Worm (Caenorhabditis elegans): ENCODE data around the gene C11E4.7.

The C11E4.7 gene

DNA sequence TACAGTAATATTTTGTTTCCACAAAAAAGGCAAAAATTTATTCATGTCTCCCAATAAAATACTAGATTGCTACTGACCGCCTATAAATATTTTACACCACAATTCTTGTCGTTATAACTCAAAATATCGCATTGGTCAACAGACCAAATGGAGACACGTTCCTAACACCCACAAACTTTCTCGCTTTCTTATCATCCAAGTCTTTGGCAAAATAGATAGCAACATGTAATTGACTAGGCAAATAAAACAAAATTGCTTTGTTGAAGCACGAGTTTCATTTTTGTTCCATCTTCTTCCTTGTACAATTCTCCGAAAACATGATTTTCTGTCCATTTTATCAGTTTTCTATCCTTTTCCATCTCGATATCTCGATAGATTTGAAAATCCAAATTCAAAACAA is 14.4 kb upstream of the C11E4.7 start:
- TF ChIP-seq nhr-85 (tag) (no peak), blmp-1 (tag; optimal IDR thresholded peaks at IDR 0.05) (peak; percentile 16), elt-2 (tag; optimal IDR thresholded peaks at IDR 0.05) (peak; percentile 12)

DNA sequence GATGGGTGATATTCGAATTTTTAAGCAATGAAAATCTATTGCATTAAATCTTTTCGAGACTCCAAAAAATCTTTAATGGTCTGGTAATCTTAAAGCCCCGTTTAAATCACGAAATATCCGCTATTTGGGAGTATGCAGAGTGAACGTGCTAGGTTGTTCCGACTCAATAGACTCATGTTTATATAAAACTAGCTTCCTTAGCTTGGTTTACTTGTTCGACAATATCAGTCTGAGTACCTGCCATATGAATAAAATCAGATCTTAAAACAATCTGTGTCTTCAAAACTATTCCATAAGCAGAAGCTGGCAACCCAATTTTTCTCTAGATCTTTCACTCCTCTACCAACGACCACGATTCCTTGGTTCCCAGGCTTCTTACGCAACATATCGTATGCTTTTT is 13.8 kb upstream of the C11E4.7 start:
- TF ChIP-seq dsc-1 (tag; optimal IDR thresholded peaks at IDR 0.05), result no peak
- TF ChIP-seq hlh-17 (GFP tag; optimal IDR thresholded peaks at IDR 0.05; ENCODE audit: borderline replicate concordance), result no peak
- no peak for TF ChIP-seq mef-2 (tag; optimal IDR thresholded peaks at IDR 0.05)
- TF ChIP-seq nhr-85 (tag), result no peak
- TF ChIP-seq blmp-1 (tag; optimal IDR thresholded peaks at IDR 0.05), result no peak
- TF ChIP-seq nhr-11 (tag; optimal IDR thresholded peaks at IDR 0.05), result no peak
- TF ChIP-seq unc-130 (tag; optimal IDR thresholded peaks at IDR 0.05), result no peak
- no peak for TF ChIP-seq ceh-90 (tag; optimal IDR thresholded peaks at IDR 0.05)
- no peak for TF ChIP-seq pag-3 (tag; optimal IDR thresholded peaks at IDR 0.05; ENCODE audit: borderline replicate concordance, insufficient read depth)
- TF ChIP-seq mab-9 (GFP tag; IDR thresholded peaks at IDR 0.05), result no peak
- TF ChIP-seq lin-14 (GFP tag; optimal IDR thresholded peaks at IDR 0.05), result no peak
- no peak for TF ChIP-seq lin-39 (tag; optimal IDR thresholded peaks at IDR 0.05)
- no peak for TF ChIP-seq nhr-76 (tag; optimal IDR thresholded peaks at IDR 0.05)
- TF ChIP-seq ztf-4 (tag; optimal IDR thresholded peaks at IDR 0.05), result no peak
- TF ChIP-seq ceh-82 (tag; optimal IDR thresholded peaks at IDR 0.05), result no peak
- TF ChIP-seq ama-1 (optimal IDR thresholded peaks at IDR 0.05), result no peak
- TF ChIP-seq snu-23 (GFP tag; optimal IDR thresholded peaks at IDR 0.05), result no peak
- no peak for TF ChIP-seq unc-86 (tag; optimal IDR thresholded peaks at IDR 0.05)

DNA sequence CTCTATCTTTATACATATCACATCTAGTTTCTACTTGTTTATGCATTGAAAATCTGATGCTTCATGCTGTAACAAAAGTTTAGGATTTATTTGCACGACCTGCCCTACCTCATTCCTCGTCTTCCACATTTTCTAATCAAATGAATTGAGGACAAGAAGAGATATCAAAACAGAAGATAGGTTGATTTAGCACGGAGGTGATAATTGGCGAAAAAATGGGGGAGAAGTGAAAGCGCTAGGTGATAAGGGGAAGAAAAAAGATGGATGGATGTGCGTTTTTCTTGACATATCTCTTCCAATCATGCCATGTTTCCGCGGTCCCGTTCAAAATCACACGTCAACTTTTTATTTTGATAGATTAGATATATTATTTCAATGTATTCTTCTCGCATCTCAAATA is 8.9 kb upstream of the C11E4.7 start:
- TF ChIP-seq elt-3 (tag; optimal IDR thresholded peaks at IDR 0.05) (peak in 4 of 6 experiments; percentile 22 to 79 (median 53)), fkh-8 (tag; optimal IDR thresholded peaks at IDR 0.05) (no peak), lin-14 (GFP tag; optimal IDR thresholded peaks at IDR 0.05) (peak; percentile 70), rnt-1 (tag; optimal IDR thresholded peaks at IDR 0.05) (peak; percentile 24), pax-3 (tag; optimal IDR thresholded peaks at IDR 0.05) (no peak), nhr-20 (tag; optimal IDR thresholded peaks at IDR 0.05) (peak; percentile 4), blmp-1 (tag; optimal IDR thresholded peaks at IDR 0.05) (peak; percentile 96), nhr-28 (tag; optimal IDR thresholded peaks at IDR 0.05) (no peak)

DNA sequence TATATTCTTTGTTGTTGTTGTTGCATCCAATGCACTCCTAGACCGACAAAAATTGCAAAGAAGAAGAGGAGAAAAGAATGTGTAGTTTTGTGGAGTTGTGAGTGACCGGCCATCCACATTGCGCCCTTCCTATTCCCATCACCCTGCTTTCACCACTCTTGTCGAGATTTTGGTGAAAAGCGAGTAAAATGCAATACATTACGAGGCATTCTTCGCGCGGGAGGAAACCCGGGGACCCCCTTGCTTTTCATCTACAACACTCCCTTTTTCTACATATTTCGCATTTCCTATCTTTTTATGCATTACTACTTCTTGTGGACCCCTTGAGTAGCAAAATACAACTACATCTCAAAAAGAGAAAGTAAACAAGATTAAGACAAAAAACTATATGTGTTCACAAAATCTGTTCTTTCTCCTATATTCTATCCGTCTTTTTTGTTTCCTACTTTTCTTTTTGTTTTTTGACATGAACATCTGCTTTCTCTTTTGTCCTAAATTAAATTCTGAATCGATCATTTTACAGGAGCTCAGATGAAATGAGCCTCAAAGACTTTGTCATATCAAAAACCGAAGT is 6.9 kb upstream of the C11E4.7 start, which contains the start of gene C11E4.6:
Gene C11E4.6 (plus strand): TSS at position 524 of the 574 bp plus-strand sequence.
- TF ChIP-seq fkh-10 (GFP tag; optimal IDR thresholded peaks at IDR 0.05) (peak; percentile 41), lin-14 (GFP tag; optimal IDR thresholded peaks at IDR 0.05) (peak; percentile 57), Y116A8C.19 (tag; optimal IDR thresholded peaks at IDR 0.05; ENCODE audit: borderline replicate concordance) (no peak), elt-2 (tag; optimal IDR thresholded peaks at IDR 0.05) (no peak), skn-1 (tag; optimal IDR thresholded peaks at IDR 0.05) (no peak), ceh-90 (tag; optimal IDR thresholded peaks at IDR 0.05) (no peak)

DNA sequence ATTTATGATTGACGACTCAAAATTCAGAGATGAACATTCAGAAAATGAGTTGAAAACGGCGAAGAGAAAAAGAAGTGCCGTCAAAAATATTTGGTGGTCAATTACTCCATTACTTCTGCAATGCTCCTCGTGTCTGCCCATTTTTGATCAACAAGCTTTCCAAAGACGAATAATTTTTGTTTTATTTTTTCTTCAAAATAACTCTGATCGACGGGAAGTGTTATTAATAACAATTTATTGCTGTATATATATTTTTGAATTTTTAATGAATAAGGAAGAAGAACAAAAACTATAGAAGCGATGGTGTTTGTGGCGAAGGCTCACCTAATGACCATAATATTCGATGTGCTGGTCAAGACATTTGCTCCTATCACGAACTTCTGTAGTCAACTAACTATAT is 3.1 kb downstream of the C11E4.7 start, which contains the start of gene C11E4.8:
Gene C11E4.8 (plus strand): TSS at position 301 of the 400 bp plus-strand sequence.
- TF ChIP-seq pax-3 (tag; optimal IDR thresholded peaks at IDR 0.05), result no peak

DNA sequence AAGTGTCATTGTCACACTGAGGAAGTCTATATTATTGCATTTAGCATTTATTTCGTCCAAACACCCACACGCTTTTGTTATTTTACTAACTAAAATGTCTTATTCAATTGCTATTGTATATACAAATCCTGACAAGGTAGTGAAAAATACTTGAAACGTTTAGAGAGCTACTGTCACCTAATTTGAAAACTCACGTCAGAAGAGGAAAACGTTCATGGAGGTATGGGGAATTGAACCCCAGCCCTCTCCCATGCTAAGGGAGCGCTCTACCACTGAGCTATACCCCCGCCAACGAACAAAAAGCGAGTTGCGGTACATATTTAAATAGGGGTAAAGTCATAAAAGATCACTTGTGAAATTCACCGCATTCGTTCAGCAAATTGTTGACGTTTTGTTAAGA is 5.6 kb downstream of the C11E4.7 start:
- TF ChIP-seq lin-35 (GFP tag; optimal IDR thresholded peaks at IDR 0.05), result peak in 1 of 2 experiments; percentile 39
- peak; percentile 20 for TF ChIP-seq nhr-90 (tag; optimal IDR thresholded peaks at IDR 0.05; ENCODE audit: poor library complexity)
- no peak for TF ChIP-seq efl-1 (optimal IDR thresholded peaks at IDR 0.05)
- TF ChIP-seq efl-1 (GFP tag; optimal IDR thresholded peaks at IDR 0.05 in 1 of 2), result no peak
- TF ChIP-seq aha-1 (tag; optimal IDR thresholded peaks at IDR 0.05), result no peak
- TF ChIP-seq blmp-1 (tag; optimal IDR thresholded peaks at IDR 0.05), result no peak
- TF ChIP-seq nhr-47 (tag; optimal IDR thresholded peaks at IDR 0.05), result peak; percentile 39
- TF ChIP-seq ceh-90 (tag; optimal IDR thresholded peaks at IDR 0.05), result no peak
- no peak for TF ChIP-seq unc-62 (GFP tag; optimal IDR thresholded peaks at IDR 0.05)
- TF ChIP-seq jun-1 (tag; optimal IDR thresholded peaks at IDR 0.05), result no peak
- no peak for TF ChIP-seq sox-4 (tag; optimal IDR thresholded peaks at IDR 0.05)
- no peak for TF ChIP-seq mdl-1 (tag; optimal IDR thresholded peaks at IDR 0.05)
- TF ChIP-seq rnt-1 (tag; optimal IDR thresholded peaks at IDR 0.05), result peak; percentile 36
- peak; percentile 6 for TF ChIP-seq nhr-71 (tag; optimal IDR thresholded peaks at IDR 0.05)
- no peak for TF ChIP-seq xbp-1 (tag; optimal IDR thresholded peaks at IDR 0.05)
- 0 out of 2 replicates have a peak, but pooled peaks have one; percentile 9 for TF ChIP-seq nhr-19 (GFP tag; conservative IDR thresholded peaks at IDR 0.05)
- peak; percentile 27 for TF ChIP-seq snu-23 (GFP tag; optimal IDR thresholded peaks at IDR 0.05)
- no peak for TF ChIP-seq fos-1 (tag; optimal IDR thresholded peaks at IDR 0.05)
